Fruit fly (Drosophila melanogaster) whole organism, embryonic: ENCODE data around the gene CG46304.

Experiments used
- Asciz ChIP-seq: fragments of 200-800 bp; sonication (Bioruptor generic); optimal IDR thresholded peaks from 2 replicates; lab custom pipeline; 2017; ENCODE audit warnings: missing biosample characterization, mild to moderate bottlenecking, missing genetic modification characterization, missing genetic modification reagents
- Atf3 ChIP-seq: fragments of 200-800 bp; sonication (Bioruptor generic); optimal IDR thresholded peaks from 3 replicates; lab custom pipeline; 2016; ENCODE audit warnings: missing biosample characterization, missing genetic modification characterization
- CG10565 ChIP-seq: fragments of 200-800 bp; sonication (Bioruptor generic); optimal IDR thresholded peaks from 3 replicates; lab custom pipeline; 2016; ENCODE audit warnings: missing biosample characterization, mild to moderate bottlenecking, missing genetic modification characterization
- CG12219 ChIP-seq: fragments of 200-800 bp; sonication (Bioruptor generic); optimal IDR thresholded peaks from 3 replicates; lab custom pipeline; 2018; ENCODE audit warnings: missing biosample characterization, mild to moderate bottlenecking, missing genetic modification characterization
- CG14014 ChIP-seq: fragments of 200-800 bp; sonication (Bioruptor generic); IDR thresholded peaks from 2 replicates; pipeline ENCODE4 v1.3.6; 2022; ENCODE audit warnings: missing biosample characterization, missing genetic modification characterization
- CG15073 ChIP-seq: fragments of 200-800 bp; sonication (Bioruptor generic); optimal IDR thresholded peaks from 2 replicates; lab custom pipeline; 2016; ENCODE audit warnings: missing biosample characterization, missing genetic modification characterization
- CG17328 ChIP-seq: fragments of 200-800 bp; sonication (Bioruptor generic); IDR thresholded peaks from 2 replicates; pipeline ENCODE4 v1.3.6; 2022; ENCODE audit warnings: missing biosample characterization, missing genetic modification characterization
- CG17802 ChIP-seq: fragments of 200-800 bp; sonication (Bioruptor generic); optimal IDR thresholded peaks from 2 replicates; lab custom pipeline; 2018; ENCODE audit warnings: missing biosample characterization, mild to moderate bottlenecking, missing genetic modification characterization, moderate library complexity
- CG3065 ChIP-seq: fragments of 200-800 bp; sonication (Bioruptor generic); optimal IDR thresholded peaks from 2 replicates; lab custom pipeline; 2016; ENCODE audit warnings: missing biosample characterization, missing genetic modification characterization
- CG3163 ChIP-seq: fragments of 200-800 bp; sonication (Bioruptor generic); optimal IDR thresholded peaks from 3 replicates; lab custom pipeline; 2016; ENCODE audit warnings: missing biosample characterization, missing genetic modification characterization
- CG33213 ChIP-seq: fragments of 200-800 bp; sonication (Bioruptor generic); optimal IDR thresholded peaks from 3 replicates; lab custom pipeline; 2016; ENCODE audit warnings: missing biosample characterization, missing genetic modification characterization
- CG33557 ChIP-seq: fragments of 200-800 bp; sonication (Bioruptor generic); optimal IDR thresholded peaks from 2 replicates; lab custom pipeline; 2019; ENCODE audit warnings: missing biosample characterization, mild to moderate bottlenecking, missing genetic modification characterization, moderate library complexity
- CG3847 ChIP-seq: fragments of 200-800 bp; sonication (Bioruptor generic); IDR thresholded peaks from 2 replicates; pipeline ENCODE4 v1.3.6; 2022; ENCODE audit warnings: missing biosample characterization, missing genetic modification characterization
- CG6272 ChIP-seq: fragments of 200-800 bp; sonication (Bioruptor generic); IDR thresholded peaks from 2 replicates; pipeline ENCODE4 v1.3.6; 2022; ENCODE audit warnings: missing biosample characterization, missing genetic modification characterization
- CG6654 ChIP-seq: fragments of 200-800 bp; sonication (Bioruptor generic); optimal IDR thresholded peaks from 2 replicates; lab custom pipeline; 2017; ENCODE audit warnings: missing biosample characterization, mild to moderate bottlenecking, missing genetic modification characterization
- CG7963 ChIP-seq: fragments of 200-800 bp; sonication (Bioruptor generic); IDR thresholded peaks from 3 replicates; pipeline ENCODE4 v1.3.6; 2022; ENCODE audit warnings: missing biosample characterization, missing genetic modification characterization; ENCODE audit not compliant: partially characterized antibody
- CG8281 ChIP-seq: fragments of 200-800 bp; sonication (Bioruptor generic); optimal IDR thresholded peaks from 2 replicates; lab custom pipeline; 2018; ENCODE audit warnings: missing biosample characterization, mild to moderate bottlenecking, missing genetic modification characterization, moderate library complexity
- CG8924 ChIP-seq: fragments of 200-800 bp; optimal IDR thresholded peaks from 3 replicates; lab custom pipeline; 2019; ENCODE audit warnings: missing biosample characterization, mild to moderate bottlenecking, missing genetic modification characterization, moderate library complexity
- CHES-1-like ChIP-seq: fragments of 200-800 bp; sonication (Bioruptor generic); optimal IDR thresholded peaks from 2 replicates; lab custom pipeline; 2016; ENCODE audit warnings: missing biosample characterization, missing genetic modification characterization
- CkIIα-i1 ChIP-seq: fragments of 200-800 bp; sonication (Bioruptor generic); IDR thresholded peaks from 2 replicates; pipeline ENCODE4 v1.3.6; 2022; ENCODE audit warnings: missing biosample characterization, missing genetic modification characterization
- Doc3 ChIP-seq: fragments of 200-800 bp; sonication (Bioruptor generic); IDR thresholded peaks from 3 replicates; pipeline ENCODE4 v1.3.6; 2022; ENCODE audit warnings: missing biosample characterization, missing genetic modification characterization; ENCODE audit not compliant: partially characterized antibody
- Dp ChIP-seq: fragments of 200-800 bp; sonication (Bioruptor generic); optimal IDR thresholded peaks from 2 replicates; lab custom pipeline; 2018; ENCODE audit warnings: missing biosample characterization, mild to moderate bottlenecking, missing genetic modification characterization, moderate library complexity
- Elba2 ChIP-seq: fragments of 200-800 bp; sonication (Bioruptor generic); optimal IDR thresholded peaks from 3 replicates; lab custom pipeline; 2016; ENCODE audit warnings: missing biosample characterization, missing genetic modification characterization
- H15 ChIP-seq: fragments of 200-800 bp; sonication (Bioruptor generic); IDR thresholded peaks from 3 replicates; pipeline ENCODE4 v1.3.6; 2022; ENCODE audit warnings: missing biosample characterization, missing genetic modification characterization
- Hmr ChIP-seq: fragments of 200-800 bp; sonication (Bioruptor generic); optimal IDR thresholded peaks from 3 replicates; lab custom pipeline; 2017; ENCODE audit warnings: mild to moderate bottlenecking, missing biosample characterization, missing genetic modification reagents, missing genetic modification characterization
- Mad ChIP-seq: fragments of 200-800 bp; sonication (Bioruptor generic); optimal IDR thresholded peaks from 2 replicates; lab custom pipeline; 2016; ENCODE audit warnings: missing biosample characterization, missing genetic modification characterization
- Med ChIP-seq: fragments of 200-800 bp; sonication (Bioruptor generic); peaks from one replicate; lab custom pipeline; 2016; ENCODE audit warnings: missing biosample characterization, missing genetic modification characterization, mild to moderate bottlenecking, inconsistent platforms, moderate library complexity
- Myb ChIP-seq: fragments of 200-800 bp; sonication (Bioruptor generic); optimal IDR thresholded peaks from 2 replicates; lab custom pipeline; 2016; ENCODE audit warnings: missing biosample characterization, missing genetic modification characterization
- Trl ChIP-seq, 3 experiments: fragments of >200 bp in 2 of 3; fragments of 200-800 bp in 1 of 3; sonication (Bioruptor generic) in 1 of 3; optimal IDR thresholded peaks; 2 replicates in 1 of 3; 3 replicates in 2 of 3; lab custom pipeline; 2016 to 2017; ENCODE audit warnings: missing biosample characterization in 1 of 3, missing genetic modification characterization in 1 of 3
- Usf ChIP-seq: fragments of 200-800 bp; sonication (Bioruptor generic); optimal IDR thresholded peaks from 2 replicates; lab custom pipeline; 2017; ENCODE audit warnings: missing genotype, missing biosample characterization, missing genetic modification characterization
- Xbp1 ChIP-seq: fragments of 200-800 bp; sonication (Bioruptor generic); optimal IDR thresholded peaks from 3 replicates; lab custom pipeline; 2016; ENCODE audit warnings: missing biosample characterization, mild to moderate bottlenecking, missing genetic modification characterization
- bbx ChIP-seq: fragments of 200-800 bp; sonication (Bioruptor generic); IDR thresholded peaks from 2 replicates; pipeline ENCODE4 v1.3.6; 2022; ENCODE audit warnings: missing biosample characterization, missing genetic modification characterization; ENCODE audit not compliant: partially characterized antibody
- bcd ChIP-seq: fragments of 200-800 bp; sonication (Bioruptor generic); optimal IDR thresholded peaks from 2 replicates; lab custom pipeline; 2017; ENCODE audit warnings: missing biosample characterization, mild to moderate bottlenecking, missing genetic modification characterization
- br ChIP-seq: fragments of >200 bp; optimal IDR thresholded peaks from 2 replicates; lab custom pipeline; 2017
- cg ChIP-seq: fragments of 200-800 bp; sonication (Bioruptor generic); optimal IDR thresholded peaks from 3 replicates; lab custom pipeline; 2019; ENCODE audit warnings: missing biosample characterization, mild to moderate bottlenecking, missing genetic modification characterization, moderate library complexity
- chif ChIP-seq, 2 experiments: fragments of 200-800 bp; sonication (Bioruptor generic); optimal IDR thresholded peaks; 3 replicates each; lab custom pipeline; 2016; ENCODE audit warnings: missing biosample characterization in 2 of 2, missing genetic modification characterization in 2 of 2
- cwo ChIP-seq: fragments of 200-800 bp; sonication (Bioruptor generic); optimal IDR thresholded peaks from 3 replicates; lab custom pipeline; 2017; ENCODE audit warnings: missing biosample characterization, missing genetic modification characterization, mild to moderate bottlenecking, moderate library complexity, missing genetic modification reagents
- dm ChIP-seq: fragments of 200-800 bp; sonication (Bioruptor generic); optimal IDR thresholded peaks from 3 replicates; lab custom pipeline; 2016; ENCODE audit warnings: missing biosample characterization, missing genetic modification characterization
- dmrt99B ChIP-seq: fragments of 200-800 bp; sonication (Bioruptor generic); optimal IDR thresholded peaks from 2 replicates; lab custom pipeline; 2018; ENCODE audit warnings: missing biosample characterization, mild to moderate bottlenecking, missing genetic modification characterization, moderate library complexity
- en ChIP-seq: fragments of 200-800 bp; sonication (Bioruptor generic); optimal IDR thresholded peaks from 2 replicates; lab custom pipeline; 2016; ENCODE audit warnings: missing biosample characterization, missing genetic modification characterization
- grau ChIP-seq: fragments of 200-800 bp; optimal IDR thresholded peaks from 3 replicates; lab custom pipeline; 2019; ENCODE audit warnings: missing biosample characterization, mild to moderate bottlenecking, missing genetic modification characterization, moderate library complexity
- ind ChIP-seq: fragments of 200-800 bp; sonication (Bioruptor generic); optimal IDR thresholded peaks from 3 replicates; lab custom pipeline; 2016; ENCODE audit warnings: missing biosample characterization, missing genetic modification characterization
- onecut ChIP-seq: fragments of 200-800 bp; sonication (Bioruptor generic); IDR thresholded peaks from 2 replicates; pipeline ENCODE4 v1.3.6; 2022; ENCODE audit warnings: missing biosample characterization, missing genetic modification characterization
- peb ChIP-seq: fragments of 200-800 bp; sonication (Bioruptor generic); IDR thresholded peaks from 2 replicates; pipeline ENCODE4 v1.3.6; 2022; ENCODE audit warnings: missing biosample characterization, missing genetic modification characterization
- phol ChIP-seq: fragments of 200-800 bp; sonication (Bioruptor generic); optimal IDR thresholded peaks from 3 replicates; lab custom pipeline; 2018; ENCODE audit warnings: missing biosample characterization, mild to moderate bottlenecking, missing genetic modification characterization, moderate library complexity
- pnt ChIP-seq: fragments of 200-800 bp; sonication (Bioruptor generic); optimal IDR thresholded peaks from 3 replicates; lab custom pipeline; 2016; ENCODE audit warnings: missing biosample characterization, missing genetic modification characterization
- rib ChIP-seq: fragments of 200-800 bp; sonication (Bioruptor generic); IDR thresholded peaks from 2 replicates; pipeline ENCODE4 v1.3.6; 2022; ENCODE audit warnings: missing biosample characterization, missing genetic modification characterization
- sisA ChIP-seq: fragments of 200-800 bp; sonication (Bioruptor generic); IDR thresholded peaks from 2 replicates; pipeline ENCODE4 v1.3.6; 2022; ENCODE audit warnings: missing biosample characterization, missing genetic modification characterization
- ssp ChIP-seq: fragments of 200-800 bp; sonication (Bioruptor generic); IDR thresholded peaks from 2 replicates; pipeline ENCODE4 v1.3.6; 2022; ENCODE audit warnings: missing biosample characterization, missing genetic modification characterization
- trem ChIP-seq: fragments of 200-800 bp; optimal IDR thresholded peaks from 3 replicates; lab custom pipeline; 2019; ENCODE audit warnings: missing biosample characterization, mild to moderate bottlenecking, missing genetic modification characterization, moderate library complexity
- unpg ChIP-seq: fragments of 200-800 bp; sonication (Bioruptor generic); optimal IDR thresholded peaks from 3 replicates; lab custom pipeline; 2018; ENCODE audit warnings: missing biosample characterization, mild to moderate bottlenecking, missing genetic modification characterization, moderate library complexity

Gene CG46304

DNA sequence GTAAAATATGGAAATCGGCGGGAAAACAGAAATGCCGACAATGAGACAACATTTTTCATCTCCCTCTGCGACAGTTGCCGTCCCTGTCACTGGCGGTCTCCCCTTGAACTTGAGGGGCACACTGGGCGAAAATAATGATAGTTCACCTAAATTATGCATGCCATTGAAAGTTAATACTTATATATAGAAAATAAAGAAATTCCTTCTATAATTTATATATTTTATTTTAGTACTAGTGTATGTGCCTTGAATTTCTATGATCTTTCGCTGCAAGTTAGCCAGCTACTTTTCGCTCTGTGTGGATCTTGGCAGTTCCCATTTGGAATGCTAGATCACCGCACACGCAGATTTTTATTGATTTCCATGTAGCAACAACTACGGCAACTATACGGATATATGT lies 39.5 kb upstream of the CG46304 start (continued):
- peak; percentile 34 for TF ChIP-seq ind (GFP tag; lab: Kevin White, UChicago)
- TF ChIP-seq Usf (GFP tag; lab: Kevin White, UChicago), result no peak
- no peak for TF ChIP-seq chif (GFP tag; optimal IDR thresholded peaks at IDR 0.05; lab: Kevin White, UChicago)
- TF ChIP-seq dm (GFP tag; lab: Kevin White, UChicago), result no peak
- TF ChIP-seq Mad (GFP tag; lab: Kevin White, UChicago), result no peak
- TF ChIP-seq CG14014, result no peak
- no peak for TF ChIP-seq Myb (GFP tag; lab: Kevin White, UChicago)
- TF ChIP-seq onecut (GFP tag; lab: Robert Waterston, UW), result 0 out of 2 replicates have a peak, but pooled peaks have one; percentile 15
- no peak for TF ChIP-seq CG3163 (GFP tag; lab: Kevin White, UChicago)
- TF ChIP-seq CG3847 (GFP tag; lab: Robert Waterston, UW), result no peak
- no peak for TF ChIP-seq cg (GFP tag; lab: Kevin White, UChicago)
- no peak for TF ChIP-seq CG17802 (tag; lab: Kevin White, UChicago)
- peak; percentile 67 for TF ChIP-seq phol (tag; lab: Kevin White, UChicago)
- no peak for TF ChIP-seq unpg (GFP tag; lab: Kevin White, UChicago)
- TF ChIP-seq en, result no peak
- peak; percentile 59 for TF ChIP-seq dmrt99B (tag; lab: Kevin White, UChicago)
- TF ChIP-seq Xbp1 (GFP tag; lab: Kevin White, UChicago), result peak; percentile 39
- no peak for TF ChIP-seq CG6272 (GFP tag; lab: Robert Waterston, UW)
- no peak for TF ChIP-seq pnt (GFP tag; lab: Kevin White, UChicago)
- peak; percentile 55 for TF ChIP-seq Med (GFP tag; lab: Kevin White, UChicago)
- TF ChIP-seq CG15073 (GFP tag; lab: Kevin White, UChicago), result no peak
- no peak for TF ChIP-seq CG8281 (tag; lab: Kevin White, UChicago)
- TF ChIP-seq CG33213 (GFP tag; lab: Kevin White, UChicago), result no peak
- TF ChIP-seq CG8924 (tag; lab: Kevin White, UChicago), result peak; percentile 6
- no peak for TF ChIP-seq CkIIα-i1
- TF ChIP-seq bcd (GFP tag; lab: Kevin White, UChicago), result peak; percentile 28
- TF ChIP-seq CHES-1-like (GFP tag; lab: Kevin White, UChicago), result no peak
- no peak for TF ChIP-seq bbx (GFP tag; lab: Robert Waterston, UW)
- TF ChIP-seq cwo (GFP tag; lab: Kevin White, UChicago), result peak; percentile 5
- no peak for TF ChIP-seq rib
- TF ChIP-seq trem, result peak; percentile 44
- no peak for TF ChIP-seq Dp (GFP tag; lab: Kevin White, UChicago)
- TF ChIP-seq Atf3 (GFP tag; lab: Kevin White, UChicago), result no peak
- TF ChIP-seq H15 (GFP tag; lab: Robert Waterston, UW), result no peak
- TF ChIP-seq CG17328 (GFP tag; lab: Robert Waterston, UW), result peak; percentile 41; the same call in 1 of the 2 replicates
- TF ChIP-seq CG12219 (GFP tag; lab: Kevin White, UChicago), result no peak
- TF ChIP-seq CG7963 (GFP tag; lab: Robert Waterston, UW), result no peak
- TF ChIP-seq CG33557 (GFP tag; lab: Kevin White, UChicago), result no peak
- peak; percentile 37; the same call in 1 of the 2 replicates for TF ChIP-seq peb (GFP tag; lab: Robert Waterston, UW)
- no peak for TF ChIP-seq Doc3 (GFP tag; lab: Robert Waterston, UW)
- TF ChIP-seq CG10565 (GFP tag; lab: Kevin White, UChicago), result no peak
- peak; percentile 29; the same call in 1 of the 2 replicates for TF ChIP-seq ssp (GFP tag; lab: Robert Waterston, UW)
- TF ChIP-seq Hmr (GFP tag; lab: Kevin White, UChicago), result no peak
- TF ChIP-seq Asciz (GFP tag; lab: Kevin White, UChicago), result no peak
- peak; percentile 52; the same call in 1 of the 2 replicates for TF ChIP-seq sisA (GFP tag; lab: Robert Waterston, UW)
- no peak for TF ChIP-seq CG6654 (GFP tag; lab: Kevin White, UChicago)
- TF ChIP-seq br (lab: Kevin White, UChicago), result no peak
- no peak for TF ChIP-seq Trl (optimal IDR thresholded peaks at IDR 0.05; lab: Kevin White, UChicago)
- no peak for TF ChIP-seq Trl (GFP tag; optimal IDR thresholded peaks at IDR 0.05; lab: Kevin White, UChicago)
- no peak for TF ChIP-seq CG3065 (GFP tag; lab: Kevin White, UChicago)
- no peak for TF ChIP-seq Elba2 (GFP tag; lab: Kevin White, UChicago)
- no peak for TF ChIP-seq grau
